Fruit fly (Drosophila melanogaster) whole organism, pupa: ENCODE measurements around the gene msk.
A peak's percentile ranks its signal among the peaks of the same experiment; 100 is the strongest.

Source experiments
- CG10348 ChIP-seq: fragments of 200-800 bp; sonication (Bioruptor generic); IDR thresholded peaks from 2 replicates; pipeline ENCODE4 v1.3.6; 2022; ENCODE audit warnings: missing biosample characterization, missing genetic modification characterization
- CG12605 ChIP-seq: fragments of 200-800 bp; sonication (Bioruptor generic); IDR thresholded peaks from 2 replicates; pipeline ENCODE4 v1.3.6; 2022; ENCODE audit warnings: missing biosample characterization, missing genetic modification characterization
- CG13204 ChIP-seq: fragments of 200-800 bp; sonication (Bioruptor generic); optimal IDR thresholded peaks from 2 replicates; lab custom pipeline; 2018; ENCODE audit warnings: missing biosample characterization, mild to moderate bottlenecking, missing genetic modification characterization, moderate library complexity
- CG14655 ChIP-seq: fragments of 200-800 bp; sonication (Bioruptor generic); optimal IDR thresholded peaks from 3 replicates; lab custom pipeline; 2017; ENCODE audit warnings: mild to moderate bottlenecking, missing biosample characterization, missing genetic modification reagents, missing genetic modification characterization
- CG15710 ChIP-seq: fragments of 200-800 bp; sonication (Bioruptor generic); optimal IDR thresholded peaks from 2 replicates; lab custom pipeline; 2018; ENCODE audit warnings: missing biosample characterization, mild to moderate bottlenecking, missing genetic modification characterization, moderate library complexity
- CG17806 ChIP-seq: fragments of 200-800 bp; sonication (Bioruptor generic); optimal IDR thresholded peaks from 2 replicates; lab custom pipeline; 2018; ENCODE audit warnings: missing biosample characterization, mild to moderate bottlenecking, missing genetic modification characterization, moderate library complexity
- CG32121 ChIP-seq: fragments of 200-800 bp; sonication (Bioruptor generic); IDR thresholded peaks from 2 replicates; pipeline ENCODE4 v1.3.6; 2022; ENCODE audit warnings: missing biosample characterization, missing genetic modification characterization
- CG34367 ChIP-seq: fragments of 200-800 bp; sonication (Bioruptor generic); optimal IDR thresholded peaks from 2 replicates; lab custom pipeline; 2018; ENCODE audit warnings: missing biosample characterization, mild to moderate bottlenecking, missing genetic modification characterization
- CG4496 ChIP-seq: fragments of 200-800 bp; sonication (Bioruptor generic); IDR thresholded peaks from 3 replicates; pipeline ENCODE4 v1.3.6; 2022; ENCODE audit warnings: missing biosample characterization, missing genetic modification characterization
- CG8159 ChIP-seq: fragments of 200-800 bp; sonication (Bioruptor generic); optimal IDR thresholded peaks from 3 replicates; lab custom pipeline; 2018; ENCODE audit warnings: missing biosample characterization, mild to moderate bottlenecking, missing genetic modification characterization, moderate library complexity
- CG8301 ChIP-seq: fragments of 200-800 bp; sonication (Bioruptor generic); optimal IDR thresholded peaks from 2 replicates; lab custom pipeline; 2018; ENCODE audit warnings: missing biosample characterization, mild to moderate bottlenecking, missing genetic modification characterization
- CG9948 ChIP-seq: fragments of 200-800 bp; sonication (Bioruptor generic); optimal IDR thresholded peaks from 2 replicates; lab custom pipeline; 2018; ENCODE audit warnings: missing biosample characterization, mild to moderate bottlenecking, missing genetic modification characterization, moderate library complexity
- D1 ChIP-seq: fragments of 200-800 bp; sonication (Bioruptor generic); optimal IDR thresholded peaks from 2 replicates; lab custom pipeline; 2018; ENCODE audit warnings: missing biosample characterization, mild to moderate bottlenecking, missing genetic modification characterization, moderate library complexity
- EcR ChIP-seq: fragments of 200-800 bp; sonication (Bioruptor generic); optimal IDR thresholded peaks from 3 replicates; lab custom pipeline; 2019; ENCODE audit warnings: missing biosample characterization, missing genetic modification characterization, mild to moderate bottlenecking, moderate library complexity, missing genetic modification reagents
- Ets98B ChIP-seq: fragments of 200-800 bp; sonication (Bioruptor generic); IDR thresholded peaks from 2 replicates; pipeline ENCODE4 v1.3.6; 2022; ENCODE audit warnings: missing biosample characterization, missing genetic modification characterization
- Pif1A ChIP-seq: fragments of 200-800 bp; sonication (Bioruptor generic); optimal IDR thresholded peaks from 3 replicates; lab custom pipeline; 2016; ENCODE audit warnings: missing biosample characterization, missing genetic modification characterization
- Pif1B ChIP-seq: fragments of 200-800 bp; sonication (Bioruptor generic); optimal IDR thresholded peaks from 3 replicates; lab custom pipeline; 2016; ENCODE audit warnings: missing biosample characterization, missing genetic modification characterization
- Snoo ChIP-seq: fragments of 200-800 bp; sonication (Bioruptor generic); optimal IDR thresholded peaks from 3 replicates; lab custom pipeline; 2017; ENCODE audit warnings: missing biosample characterization, mild to moderate bottlenecking, missing genetic modification characterization, inconsistent platforms
- fd96Ca ChIP-seq: fragments of 200-800 bp; sonication (Bioruptor generic); IDR thresholded peaks from 3 replicates; pipeline ENCODE4 v1.3.6; 2022; ENCODE audit warnings: missing biosample characterization, missing genetic modification characterization
- gl ChIP-seq: fragments of 200-800 bp; sonication (Bioruptor generic); optimal IDR thresholded peaks from 2 replicates; lab custom pipeline; 2018; ENCODE audit warnings: missing biosample characterization, mild to moderate bottlenecking, missing genetic modification characterization
- rn ChIP-seq: fragments of 200-800 bp; sonication (Bioruptor generic); IDR thresholded peaks from 2 replicates; pipeline ENCODE4 v1.3.6; 2022; ENCODE audit warnings: missing biosample characterization, missing genetic modification characterization

msk gene

dm6 chr3L:8071693-8072260, 44.2 kb upstream of the msk start:
- TF ChIP-seq Pif1A (GFP tag; lab: Kevin White, UChicago) = no peak
- TF ChIP-seq CG14655 (GFP tag; lab: Kevin White, UChicago) = no peak
- TF ChIP-seq Ets98B = no peak
- TF ChIP-seq CG10348 = no peak

dm6 chr3L:8072720-8073119, 43.3 kb upstream of the msk start:
- TF ChIP-seq Pif1B (GFP tag; lab: Kevin White, UChicago) = peak; percentile 48
- no peak for TF ChIP-seq fd96Ca
- TF ChIP-seq CG12605 (GFP tag; lab: Robert Waterston, UW) = peak; percentile 35; the same call in 1 of the 2 replicates
- TF ChIP-seq Ets98B = peak; percentile 70
- TF ChIP-seq EcR (GFP tag; lab: Kevin White, UChicago) = no peak
- TF ChIP-seq CG13204 = no peak
- peak; percentile 49 for TF ChIP-seq Pif1A (GFP tag; lab: Kevin White, UChicago)
- TF ChIP-seq CG15710 (tag; lab: Kevin White, UChicago) = no peak
- no peak for TF ChIP-seq gl (tag; lab: Kevin White, UChicago)
- TF ChIP-seq Snoo (tag; lab: Kevin White, UChicago) = peak; percentile 27
- no peak for TF ChIP-seq CG10348
- peak; percentile 84 for TF ChIP-seq CG14655 (GFP tag; lab: Kevin White, UChicago)
- TF ChIP-seq CG8301 (tag; lab: Kevin White, UChicago) = peak; percentile 81
- peak; percentile 40 for TF ChIP-seq CG17806 (tag; lab: Kevin White, UChicago)
- TF ChIP-seq CG9948 (tag; lab: Kevin White, UChicago) = peak; percentile 62
- peak; percentile 72 for TF ChIP-seq CG32121 (GFP tag; lab: Robert Waterston, UW)
- TF ChIP-seq CG34367 (tag; lab: Kevin White, UChicago) = no peak
- peak; percentile 77 for TF ChIP-seq CG4496 (GFP tag; lab: Robert Waterston, UW)
- TF ChIP-seq D1 (tag; lab: Kevin White, UChicago) = no peak
- peak; percentile 51; the same call in 1 of the 2 replicates for TF ChIP-seq rn (GFP tag; lab: Robert Waterston, UW)
- peak; percentile 46 for TF ChIP-seq CG8159 (tag; lab: Kevin White, UChicago)

- no peak for TF ChIP-seq CG34367 (tag; lab: Kevin White, UChicago)
- peak; percentile 37 for TF ChIP-seq CG14655 (GFP tag; lab: Kevin White, UChicago)
- no peak for TF ChIP-seq gl (tag; lab: Kevin White, UChicago)
- TF ChIP-seq CG8301 (tag; lab: Kevin White, UChicago) = peak; percentile 33
- no peak for TF ChIP-seq CG4496 (GFP tag; lab: Robert Waterston, UW)
These were observed 42.6 kb upstream of the msk start for dm6 chr3L:8073370-8073769.

dm6 chr3L:8073872-8074271, 42.1 kb upstream of the msk start:
- TF ChIP-seq rn (GFP tag; lab: Robert Waterston, UW) = no peak
- no peak for TF ChIP-seq CG9948 (tag; lab: Kevin White, UChicago)
- no peak for TF ChIP-seq Ets98B
- no peak for TF ChIP-seq Pif1A (GFP tag; lab: Kevin White, UChicago)
- no peak for TF ChIP-seq CG4496 (GFP tag; lab: Robert Waterston, UW)
- TF ChIP-seq fd96Ca = no peak
- TF ChIP-seq CG8301 (tag; lab: Kevin White, UChicago) = no peak
- TF ChIP-seq CG34367 (tag; lab: Kevin White, UChicago) = no peak
- TF ChIP-seq CG12605 (GFP tag; lab: Robert Waterston, UW) = no peak
- TF ChIP-seq Pif1B (GFP tag; lab: Kevin White, UChicago) = no peak
- TF ChIP-seq D1 (tag; lab: Kevin White, UChicago) = no peak
- TF ChIP-seq CG14655 (GFP tag; lab: Kevin White, UChicago) = no peak
- TF ChIP-seq CG17806 (tag; lab: Kevin White, UChicago) = no peak
- no peak for TF ChIP-seq CG32121 (GFP tag; lab: Robert Waterston, UW)

- no peak for TF ChIP-seq CG17806 (tag; lab: Kevin White, UChicago)
- no peak for TF ChIP-seq CG15710 (tag; lab: Kevin White, UChicago)
- no peak for TF ChIP-seq CG32121 (GFP tag; lab: Robert Waterston, UW)
- TF ChIP-seq Pif1A (GFP tag; lab: Kevin White, UChicago) = no peak
- no peak for TF ChIP-seq fd96Ca
- TF ChIP-seq Snoo (tag; lab: Kevin White, UChicago) = no peak
- no peak for TF ChIP-seq CG14655 (GFP tag; lab: Kevin White, UChicago)
- no peak for TF ChIP-seq CG8301 (tag; lab: Kevin White, UChicago)
- TF ChIP-seq CG12605 (GFP tag; lab: Robert Waterston, UW) = no peak
- no peak for TF ChIP-seq CG9948 (tag; lab: Kevin White, UChicago)
- no peak for TF ChIP-seq CG10348
- TF ChIP-seq D1 (tag; lab: Kevin White, UChicago) = no peak
- no peak for TF ChIP-seq CG13204
- TF ChIP-seq rn (GFP tag; lab: Robert Waterston, UW) = no peak
- no peak for TF ChIP-seq CG4496 (GFP tag; lab: Robert Waterston, UW)
- TF ChIP-seq CG34367 (tag; lab: Kevin White, UChicago) = no peak
- TF ChIP-seq Ets98B = no peak
These were observed 41.0 kb upstream of the msk start for dm6 chr3L:8074944-8075343.

dm6 chr3L:8076160-8076559, 39.8 kb upstream of the msk start:
- peak; percentile 28 for TF ChIP-seq CG17806 (tag; lab: Kevin White, UChicago)
- TF ChIP-seq D1 (tag; lab: Kevin White, UChicago) = no peak
- peak; percentile 10 for TF ChIP-seq CG8301 (tag; lab: Kevin White, UChicago)
- peak; percentile 41 for TF ChIP-seq CG8159 (tag; lab: Kevin White, UChicago)
- peak; percentile 24 for TF ChIP-seq CG14655 (GFP tag; lab: Kevin White, UChicago)
- no peak for TF ChIP-seq CG34367 (tag; lab: Kevin White, UChicago)
- TF ChIP-seq CG15710 (tag; lab: Kevin White, UChicago) = peak; percentile 21
- peak; percentile 17 for TF ChIP-seq Pif1B (GFP tag; lab: Kevin White, UChicago)
- 0 out of 3 replicates have a peak, but pooled peaks have one; percentile 27 for TF ChIP-seq CG4496 (GFP tag; lab: Robert Waterston, UW)
- TF ChIP-seq rn (GFP tag; lab: Robert Waterston, UW) = no peak
- peak; percentile 29 for TF ChIP-seq CG9948 (tag; lab: Kevin White, UChicago)
- TF ChIP-seq Pif1A (GFP tag; lab: Kevin White, UChicago) = peak; percentile 16
